Fruit fly (Drosophila melanogaster) whole organism, embryonic: ENCODE results near the gene CG34283.

Experiments
- BEAF-32 ChIP-seq: fragments of 200-800 bp; sonication (Bioruptor generic); optimal IDR thresholded peaks from 3 replicates; lab custom pipeline; 2017; ENCODE audit warnings: missing biosample characterization, missing genetic modification characterization, mild to moderate bottlenecking, moderate library complexity, missing genetic modification reagents
- CG14860 ChIP-seq: fragments of 200-800 bp; sonication (Bioruptor generic); IDR thresholded peaks from 3 replicates; pipeline ENCODE4 v1.3.6; 2022; ENCODE audit warnings: missing biosample characterization, missing genetic modification characterization; ENCODE audit not compliant: partially characterized antibody
- CG14965 ChIP-seq: fragments of 200-800 bp; sonication (Bioruptor generic); optimal IDR thresholded peaks from 2 replicates; lab custom pipeline; 2016; ENCODE audit warnings: missing biosample characterization, missing genetic modification characterization, borderline replicate concordance
- CG16815 ChIP-seq: fragments of 200-800 bp; sonication (Bioruptor generic); optimal IDR thresholded peaks from 3 replicates; lab custom pipeline; 2017; ENCODE audit warnings: missing biosample characterization, mild to moderate bottlenecking, missing genetic modification characterization
- CG2678 ChIP-seq: fragments of 200-800 bp; sonication (Bioruptor generic); optimal IDR thresholded peaks from 3 replicates; lab custom pipeline; 2019; ENCODE audit warnings: missing biosample characterization, mild to moderate bottlenecking, missing genetic modification characterization, moderate library complexity
- CG2875 ChIP-seq: fragments of 200-800 bp; sonication (Bioruptor generic); optimal IDR thresholded peaks from 2 replicates; lab custom pipeline; 2017; ENCODE audit warnings: missing biosample characterization, mild to moderate bottlenecking, missing genetic modification characterization, missing genetic modification reagents
- CG6272 ChIP-seq: fragments of 200-800 bp; sonication (Bioruptor generic); IDR thresholded peaks from 2 replicates; pipeline ENCODE4 v1.3.6; 2022; ENCODE audit warnings: missing biosample characterization, missing genetic modification characterization
- CG6689 ChIP-seq: fragments of 200-800 bp; sonication (Bioruptor generic); IDR thresholded peaks from 2 replicates; pipeline ENCODE4 v1.3.6; 2022; ENCODE audit warnings: missing biosample characterization, missing genetic modification characterization
- CG7372 ChIP-seq: fragments of 200-800 bp; sonication (Bioruptor generic); IDR thresholded peaks from 2 replicates; pipeline ENCODE4 v1.3.6; 2022; ENCODE audit warnings: missing biosample characterization, missing genetic modification characterization
- CG7963 ChIP-seq: fragments of 200-800 bp; sonication (Bioruptor generic); IDR thresholded peaks from 3 replicates; pipeline ENCODE4 v1.3.6; 2022; ENCODE audit warnings: missing biosample characterization, missing genetic modification characterization; ENCODE audit not compliant: partially characterized antibody
- CG8089 ChIP-seq: fragments of 200-800 bp; sonication (Bioruptor generic); optimal IDR thresholded peaks from 3 replicates; lab custom pipeline; 2016; ENCODE audit warnings: missing biosample characterization, missing genetic modification characterization
- CG8924 ChIP-seq: fragments of 200-800 bp; optimal IDR thresholded peaks from 3 replicates; lab custom pipeline; 2019; ENCODE audit warnings: missing biosample characterization, mild to moderate bottlenecking, missing genetic modification characterization, moderate library complexity
- CG9727 ChIP-seq: fragments of 200-800 bp; sonication (Bioruptor generic); optimal IDR thresholded peaks from 3 replicates; lab custom pipeline; 2017; ENCODE audit warnings: missing biosample characterization, mild to moderate bottlenecking, missing genetic modification characterization
- Dek ChIP-seq: fragments of 200-800 bp; sonication (Bioruptor generic); optimal IDR thresholded peaks from 3 replicates; lab custom pipeline; 2019; ENCODE audit warnings: missing biosample characterization, mild to moderate bottlenecking, missing genetic modification characterization, moderate library complexity
- Doc3 ChIP-seq: fragments of 200-800 bp; sonication (Bioruptor generic); IDR thresholded peaks from 3 replicates; pipeline ENCODE4 v1.3.6; 2022; ENCODE audit warnings: missing biosample characterization, missing genetic modification characterization; ENCODE audit not compliant: partially characterized antibody
- Fer1 ChIP-seq: fragments of 200-800 bp; sonication (Bioruptor generic); optimal IDR thresholded peaks from 2 replicates; lab custom pipeline; 2017; ENCODE audit warnings: missing biosample characterization, mild to moderate bottlenecking, missing genetic modification characterization
- H15 ChIP-seq: fragments of 200-800 bp; sonication (Bioruptor generic); IDR thresholded peaks from 3 replicates; pipeline ENCODE4 v1.3.6; 2022; ENCODE audit warnings: missing biosample characterization, missing genetic modification characterization
- H2.0 ChIP-seq: fragments of 200-800 bp; sonication (Bioruptor generic); IDR thresholded peaks from 2 replicates; pipeline ENCODE4 v1.3.6; 2022; ENCODE audit warnings: missing biosample characterization, missing genetic modification characterization
- Hr51 ChIP-seq, 2 experiments: fragments of 200-800 bp; sonication (Bioruptor generic); optimal IDR thresholded peaks; 2 replicates in 1 of 2; 3 replicates in 1 of 2; lab custom pipeline; 2016 to 2018; ENCODE audit warnings: missing biosample characterization in 2 of 2, missing genetic modification characterization in 2 of 2, mild to moderate bottlenecking in 1 of 2, moderate library complexity in 1 of 2
- Kr ChIP-seq: fragments of 200-800 bp; sonication (Bioruptor generic); optimal IDR thresholded peaks from 2 replicates; lab custom pipeline; 2017; ENCODE audit warnings: missing biosample characterization, mild to moderate bottlenecking, missing genetic modification characterization
- Nf-YB ChIP-seq: fragments of 200-800 bp; sonication (Bioruptor generic); optimal IDR thresholded peaks from 3 replicates; lab custom pipeline; 2019; ENCODE audit warnings: missing biosample characterization, mild to moderate bottlenecking, missing genetic modification characterization, moderate library complexity
- Sry-β ChIP-seq: fragments of 200-800 bp; sonication (Bioruptor generic); optimal IDR thresholded peaks from 2 replicates; lab custom pipeline; 2018; ENCODE audit warnings: missing biosample characterization, mild to moderate bottlenecking, missing genetic modification characterization, moderate library complexity
- TFAM ChIP-seq: fragments of 200-800 bp; sonication (Bioruptor generic); optimal IDR thresholded peaks from 2 replicates; lab custom pipeline; 2017; ENCODE audit warnings: missing biosample characterization, missing genetic modification characterization, inconsistent platforms
- Trl ChIP-seq, 3 experiments: fragments of >200 bp in 2 of 3; fragments of 200-800 bp in 1 of 3; sonication (Bioruptor generic) in 1 of 3; optimal IDR thresholded peaks; 2 replicates in 1 of 3; 3 replicates in 2 of 3; lab custom pipeline; 2016 to 2017; ENCODE audit warnings: missing biosample characterization in 1 of 3, missing genetic modification characterization in 1 of 3
- abd-A ChIP-seq: fragments of 200-800 bp; sonication (Bioruptor generic); optimal IDR thresholded peaks from 3 replicates; lab custom pipeline; 2019; ENCODE audit warnings: missing biosample characterization, mild to moderate bottlenecking, missing genetic modification characterization, moderate library complexity
- caup ChIP-seq: fragments of 200-800 bp; sonication (Bioruptor generic); optimal IDR thresholded peaks from 3 replicates; lab custom pipeline; 2017; ENCODE audit warnings: missing biosample characterization, mild to moderate bottlenecking, missing genetic modification characterization, moderate library complexity; ENCODE audit not compliant: severe bottlenecking
- cg ChIP-seq: fragments of 200-800 bp; sonication (Bioruptor generic); optimal IDR thresholded peaks from 3 replicates; lab custom pipeline; 2019; ENCODE audit warnings: missing biosample characterization, mild to moderate bottlenecking, missing genetic modification characterization, moderate library complexity
- chinmo ChIP-seq: fragments of 200-800 bp; sonication (Bioruptor generic); IDR thresholded peaks from 4 replicates; pipeline ENCODE4 v1.3.6; 2022; ENCODE audit warnings: missing biosample characterization, missing genetic modification characterization; ENCODE audit not compliant: partially characterized antibody
- danr ChIP-seq: fragments of 200-800 bp; sonication (Bioruptor generic); IDR thresholded peaks from 2 replicates; pipeline ENCODE4 v1.3.6; 2022; ENCODE audit warnings: missing biosample characterization, missing genetic modification characterization
- dmrt11E ChIP-seq: fragments of 200-800 bp; sonication (Bioruptor generic); optimal IDR thresholded peaks from 3 replicates; lab custom pipeline; 2018; ENCODE audit warnings: missing biosample characterization, mild to moderate bottlenecking, missing genetic modification characterization, moderate library complexity
- emc ChIP-seq: fragments of 200-800 bp; sonication (Bioruptor generic); optimal IDR thresholded peaks from 2 replicates; lab custom pipeline; 2016; ENCODE audit warnings: missing biosample characterization, missing genetic modification characterization
- gcm2 ChIP-seq: fragments of 200-800 bp; sonication (Bioruptor generic); optimal IDR thresholded peaks from 2 replicates; lab custom pipeline; 2016; ENCODE audit warnings: missing biosample characterization, missing genetic modification characterization
- h ChIP-seq: fragments of >200 bp; optimal IDR thresholded peaks from 2 replicates; lab custom pipeline; 2017
- hbn ChIP-seq: fragments of 200-800 bp; sonication (Bioruptor generic); IDR thresholded peaks from 2 replicates; pipeline ENCODE4 v1.3.6; 2022; ENCODE audit warnings: missing biosample characterization, missing genetic modification characterization; ENCODE audit not compliant: partially characterized antibody
- jigr1 ChIP-seq: fragments of 200-800 bp; sonication (Bioruptor generic); IDR thresholded peaks from 3 replicates; pipeline ENCODE4 v1.3.6; 2022; ENCODE audit warnings: missing biosample characterization, missing genetic modification characterization
- ken ChIP-seq: fragments of 200-800 bp; sonication (Bioruptor generic); IDR thresholded peaks from 3 replicates; pipeline ENCODE4 v1.3.6; 2022; ENCODE audit warnings: missing biosample characterization, missing genetic modification characterization
- lab ChIP-seq: fragments of 200-800 bp; sonication (Bioruptor generic); optimal IDR thresholded peaks from 3 replicates; lab custom pipeline; 2017; ENCODE audit warnings: missing biosample characterization, missing genetic modification characterization, mild to moderate bottlenecking, moderate library complexity, missing genetic modification reagents
- nau ChIP-seq: fragments of 200-800 bp; sonication (Bioruptor generic); optimal IDR thresholded peaks from 3 replicates; lab custom pipeline; 2017; ENCODE audit warnings: missing biosample characterization, mild to moderate bottlenecking, missing genetic modification characterization, missing genetic modification reagents
- org-1 ChIP-seq: fragments of 200-800 bp; sonication (Bioruptor generic); optimal IDR thresholded peaks from 2 replicates; lab custom pipeline; 2017; ENCODE audit warnings: missing biosample characterization, missing genetic modification characterization
- otp ChIP-seq: fragments of 200-800 bp; sonication (Bioruptor generic); IDR thresholded peaks from 3 replicates; pipeline ENCODE4, ENCODE4 v1.3.6; 2022; ENCODE audit warnings: missing biosample characterization, missing genetic modification characterization
- phol ChIP-seq: fragments of 200-800 bp; sonication (Bioruptor generic); optimal IDR thresholded peaks from 3 replicates; lab custom pipeline; 2018; ENCODE audit warnings: missing biosample characterization, mild to moderate bottlenecking, missing genetic modification characterization, moderate library complexity
- rib ChIP-seq: fragments of 200-800 bp; sonication (Bioruptor generic); IDR thresholded peaks from 2 replicates; pipeline ENCODE4 v1.3.6; 2022; ENCODE audit warnings: missing biosample characterization, missing genetic modification characterization
- row ChIP-seq: fragments of 200-800 bp; sonication (Bioruptor generic); IDR thresholded peaks from 3 replicates; pipeline ENCODE4 v1.3.6; 2022; ENCODE audit warnings: missing biosample characterization, missing genetic modification characterization
- sisA ChIP-seq: fragments of 200-800 bp; sonication (Bioruptor generic); IDR thresholded peaks from 2 replicates; pipeline ENCODE4 v1.3.6; 2022; ENCODE audit warnings: missing biosample characterization, missing genetic modification characterization
- tgo ChIP-seq: fragments of 200-800 bp; sonication (Bioruptor generic); IDR thresholded peaks from 3 replicates; pipeline ENCODE4 v1.3.6; 2022; ENCODE audit warnings: missing biosample characterization, missing genetic modification characterization
- toy ChIP-seq: fragments of 200-800 bp; sonication (Bioruptor generic); IDR thresholded peaks from 2 replicates; pipeline ENCODE4 v1.3.6; 2022; ENCODE audit warnings: missing biosample characterization, missing genetic modification characterization

CG34283 gene

dm6 chr3R:18739978-18740954 lies 17.9 kb upstream of the CG34283 start (continued):
- TF ChIP-seq sisA (GFP tag; lab: Robert Waterston, UW) (no peak), row (GFP tag; lab: Robert Waterston, UW) (peak; percentile 89), nau (no peak), gcm2 (no peak), phol (tag; lab: Kevin White, UChicago) (no peak), tgo (GFP tag; lab: Robert Waterston, UW) (no peak), CG14965 (GFP tag; lab: Kevin White, UChicago) (no peak), emc (GFP tag; lab: Kevin White, UChicago) (no peak), CG2875 (no peak), BEAF-32 (peak; percentile 0), h (lab: Kevin White, UChicago) (no peak), CG9727 (peak; percentile 23), TFAM (GFP tag; lab: Kevin White, UChicago) (no peak), cg (GFP tag; lab: Kevin White, UChicago) (peak; percentile 3), H15 (GFP tag; lab: Robert Waterston, UW) (no peak), CG7372 (GFP tag; lab: Robert Waterston, UW) (peak; percentile 89), org-1 (GFP tag; lab: Kevin White, UChicago) (peak; percentile 5), caup (GFP tag; lab: Kevin White, UChicago) (peak; percentile 38), danr (GFP tag; lab: Robert Waterston, UW) (no peak), jigr1 (GFP tag; lab: Robert Waterston, UW) (no peak), abd-A (tag; lab: Kevin White, UChicago) (peak; percentile 88), hbn (GFP tag; lab: Robert Waterston, UW) (peak; percentile 33; the same call in 1 of the 2 replicates), Nf-YB (GFP tag; lab: Kevin White, UChicago) (peak; percentile 52), H2.0 (GFP tag; lab: Robert Waterston, UW) (0 out of 2 replicates have a peak, but pooled peaks have one; percentile 6), CG7963 (GFP tag; lab: Robert Waterston, UW) (peak; percentile 15; the same call in 1 of the 3 replicates), toy (GFP tag; lab: Robert Waterston, UW) (no peak; the same call in 1 of the 2 replicates), Hr51 (GFP tag; optimal IDR thresholded peaks at IDR 0.05; lab: Kevin White, UChicago) (peak in 1 of 2 experiments; percentile 8), Doc3 (GFP tag; lab: Robert Waterston, UW) (no peak), Dek (tag; lab: Kevin White, UChicago) (no peak), Fer1 (GFP tag; lab: Kevin White, UChicago) (peak; percentile 25), Kr (GFP tag; lab: Kevin White, UChicago) (no peak), CG6689 (GFP tag; lab: Robert Waterston, UW) (no peak), CG14860 (GFP tag; lab: Robert Waterston, UW) (no peak), dmrt11E (no peak), CG6272 (GFP tag; lab: Robert Waterston, UW) (peak; percentile 28; the same call in 1 of the 2 replicates), lab (peak; percentile 45), Trl (optimal IDR thresholded peaks at IDR 0.05; lab: Kevin White, UChicago) (peak; percentile 88 to 98), Trl (GFP tag; optimal IDR thresholded peaks at IDR 0.05; lab: Kevin White, UChicago) (no peak), Sry-β (peak; percentile 98), otp (GFP tag; lab: Robert Waterston, UW) (peak; percentile 62; the same call in 1 of the 3 replicates), CG2678 (tag; lab: Kevin White, UChicago) (peak; percentile 26), CG16815 (GFP tag; lab: Kevin White, UChicago) (no peak), ken (GFP tag; lab: Robert Waterston, UW) (no peak), CG8089 (GFP tag; lab: Kevin White, UChicago) (no peak), rib (peak; percentile 43; the same call in 1 of the 2 replicates), chinmo (GFP tag; lab: Robert Waterston, UW) (peak; percentile 62; the same call in 2 of the 4 replicates), CG8924 (peak; percentile 4)
